Fruit fly (Drosophila melanogaster) whole organism, embryonic: ENCODE results near the gene Sc2.

Experiments used
- ATbp ChIP-seq: fragments of 200-800 bp; sonication (Bioruptor generic); optimal IDR thresholded peaks from 2 replicates; lab custom pipeline; 2017; ENCODE audit warnings: missing biosample characterization, mild to moderate bottlenecking, missing genetic modification characterization, missing genetic modification reagents
- Atf-2 ChIP-seq: fragments of 200-800 bp; sonication (Bioruptor generic); optimal IDR thresholded peaks from 2 replicates; lab custom pipeline; 2016; ENCODE audit warnings: missing biosample characterization, missing genetic modification characterization
- Atf6 ChIP-seq: fragments of 200-800 bp; sonication (Bioruptor generic); IDR thresholded peaks from 2 replicates; pipeline ENCODE4 v1.3.6; 2022; ENCODE audit warnings: missing biosample characterization, missing genetic modification characterization
- Bdp1 ChIP-seq: fragments of 200-800 bp; sonication (Bioruptor generic); optimal IDR thresholded peaks from 3 replicates; lab custom pipeline; 2016; ENCODE audit warnings: missing biosample characterization, missing genetic modification characterization
- CG10431 ChIP-seq: fragments of 200-800 bp; sonication (Bioruptor generic); optimal IDR thresholded peaks from 3 replicates; lab custom pipeline; 2018; ENCODE audit warnings: missing biosample characterization, mild to moderate bottlenecking, missing genetic modification characterization
- CG10543 ChIP-seq: fragments of 200-800 bp; sonication (Bioruptor generic); optimal IDR thresholded peaks from 3 replicates; lab custom pipeline; 2017; ENCODE audit warnings: missing biosample characterization, mild to moderate bottlenecking, missing genetic modification characterization, moderate library complexity
- CG10979 ChIP-seq: fragments of 200-800 bp; sonication (Bioruptor generic); optimal IDR thresholded peaks from 2 replicates; lab custom pipeline; 2018; ENCODE audit warnings: missing biosample characterization, mild to moderate bottlenecking, missing genetic modification characterization, moderate library complexity
- CG11093 ChIP-seq: fragments of 200-800 bp; sonication (Bioruptor generic); IDR thresholded peaks from 3 replicates; pipeline ENCODE4 v1.3.6; 2022; ENCODE audit warnings: missing biosample characterization, missing genetic modification characterization
- CG12769 ChIP-seq: fragments of 200-800 bp; sonication (Bioruptor generic); optimal IDR thresholded peaks from 2 replicates; lab custom pipeline; 2019; ENCODE audit warnings: missing biosample characterization, mild to moderate bottlenecking, missing genetic modification characterization, moderate library complexity
- CG13287 ChIP-seq: fragments of 200-800 bp; sonication (Bioruptor generic); IDR thresholded peaks from 2 replicates; pipeline ENCODE4 v1.3.6; 2022; ENCODE audit warnings: missing biosample characterization, missing genetic modification characterization; ENCODE audit not compliant: partially characterized antibody
- CG13894 ChIP-seq: fragments of 200-800 bp; sonication (Bioruptor generic); optimal IDR thresholded peaks from 3 replicates; lab custom pipeline; 2018; ENCODE audit warnings: missing biosample characterization, mild to moderate bottlenecking, missing genetic modification characterization, moderate library complexity
- CG17612 ChIP-seq: fragments of 200-800 bp; sonication (Bioruptor generic); IDR thresholded peaks from 2 replicates; pipeline ENCODE4 v1.3.6; 2022; ENCODE audit warnings: missing biosample characterization, missing genetic modification characterization
- CG18764 ChIP-seq: fragments of 200-800 bp; sonication (Bioruptor generic); optimal IDR thresholded peaks from 3 replicates; lab custom pipeline; 2016; ENCODE audit warnings: missing biosample characterization, missing genetic modification characterization
- CG2202 ChIP-seq: fragments of 200-800 bp; sonication (Bioruptor generic); optimal IDR thresholded peaks from 2 replicates; lab custom pipeline; 2018; ENCODE audit warnings: missing biosample characterization, mild to moderate bottlenecking, missing genetic modification characterization
- CG34376 ChIP-seq: fragments of 200-800 bp; sonication (Bioruptor generic); optimal IDR thresholded peaks from 2 replicates; lab custom pipeline; 2018; ENCODE audit warnings: missing biosample characterization, mild to moderate bottlenecking, missing genetic modification characterization
- CG4730 ChIP-seq: fragments of 200-800 bp; sonication (Bioruptor generic); IDR thresholded peaks from 2 replicates; pipeline ENCODE4 v1.3.6; 2022; ENCODE audit warnings: missing biosample characterization, missing genetic modification characterization
- CG7271 ChIP-seq: fragments of 200-800 bp; sonication (Bioruptor generic); optimal IDR thresholded peaks from 2 replicates; lab custom pipeline; 2018; ENCODE audit warnings: missing biosample characterization, mild to moderate bottlenecking, missing genetic modification characterization, moderate library complexity
- D19B ChIP-seq: fragments of 200-800 bp; sonication (Bioruptor generic); optimal IDR thresholded peaks from 2 replicates; lab custom pipeline; 2017; ENCODE audit warnings: missing biosample characterization, mild to moderate bottlenecking, missing genetic modification characterization
- Deaf1 ChIP-seq: fragments of 200-800 bp; optimal IDR thresholded peaks from 3 replicates; lab custom pipeline; 2019; ENCODE audit warnings: missing biosample characterization, mild to moderate bottlenecking, missing genetic modification characterization, moderate library complexity
- Fer3 ChIP-seq: fragments of 200-800 bp; sonication (Bioruptor generic); optimal IDR thresholded peaks from 2 replicates; lab custom pipeline; 2018; ENCODE audit warnings: missing biosample characterization, mild to moderate bottlenecking, missing genetic modification characterization, moderate library complexity
- GATAe ChIP-seq: fragments of 200-800 bp; sonication (Bioruptor generic); conservative IDR thresholded peaks from 2 replicates; pipeline ENCODE4 v1.3.6; 2022; ENCODE audit warnings: missing biosample characterization, missing genetic modification characterization
- HmgZ ChIP-seq: fragments of 200-800 bp; sonication (Bioruptor generic); optimal IDR thresholded peaks from 2 replicates; lab custom pipeline; 2018; ENCODE audit warnings: missing biosample characterization, mild to moderate bottlenecking, missing genetic modification characterization
- Hmr ChIP-seq: fragments of 200-800 bp; sonication (Bioruptor generic); optimal IDR thresholded peaks from 3 replicates; lab custom pipeline; 2017; ENCODE audit warnings: mild to moderate bottlenecking, missing biosample characterization, missing genetic modification reagents, missing genetic modification characterization
- Lhr ChIP-seq: fragments of 200-800 bp; sonication (Bioruptor generic); optimal IDR thresholded peaks from 3 replicates; lab custom pipeline; 2017; ENCODE audit warnings: mild to moderate bottlenecking, missing biosample characterization, missing genetic modification reagents, missing genetic modification characterization
- Lim3 ChIP-seq: fragments of 200-800 bp; sonication (Bioruptor generic); IDR thresholded peaks from 2 replicates; pipeline ENCODE4 v1.3.6; 2022; ENCODE audit warnings: missing biosample characterization, missing genetic modification characterization
- NC2α ChIP-seq: fragments of 200-800 bp; sonication (Bioruptor generic); optimal IDR thresholded peaks from 2 replicates; lab custom pipeline; 2016; ENCODE audit warnings: missing biosample characterization, missing genetic modification characterization
- Pdp1 ChIP-seq, 2 experiments: fragments of 200-800 bp; sonication (Bioruptor generic); optimal IDR thresholded peaks; 3 replicates each; lab custom pipeline; 2016; ENCODE audit warnings: missing biosample characterization in 2 of 2, missing genetic modification characterization in 2 of 2, mild to moderate bottlenecking in 1 of 2, moderate library complexity in 1 of 2
- Poxn ChIP-seq: fragments of 200-800 bp; sonication (Bioruptor generic); IDR thresholded peaks from 2 replicates; pipeline ENCODE4 v1.3.6; 2022; ENCODE audit warnings: missing biosample characterization, missing genetic modification characterization
- Sin3A ChIP-seq: fragments of >200 bp; optimal IDR thresholded peaks from 2 replicates; lab custom pipeline; 2018
- Six4 ChIP-seq: fragments of 200-800 bp; sonication (Bioruptor generic); optimal IDR thresholded peaks from 2 replicates; lab custom pipeline; 2016; ENCODE audit warnings: missing biosample characterization, missing genetic modification characterization
- Ssrp ChIP-seq: fragments of 200-800 bp; sonication (Bioruptor generic); optimal IDR thresholded peaks from 2 replicates; lab custom pipeline; 2018; ENCODE audit warnings: missing biosample characterization, mild to moderate bottlenecking, missing genetic modification characterization, moderate library complexity
- TFAM ChIP-seq: fragments of 200-800 bp; sonication (Bioruptor generic); optimal IDR thresholded peaks from 2 replicates; lab custom pipeline; 2017; ENCODE audit warnings: missing biosample characterization, missing genetic modification characterization, inconsistent platforms
- caup ChIP-seq: fragments of 200-800 bp; sonication (Bioruptor generic); optimal IDR thresholded peaks from 3 replicates; lab custom pipeline; 2017; ENCODE audit warnings: missing biosample characterization, mild to moderate bottlenecking, missing genetic modification characterization, moderate library complexity; ENCODE audit not compliant: severe bottlenecking
- cwo ChIP-seq: fragments of 200-800 bp; sonication (Bioruptor generic); optimal IDR thresholded peaks from 3 replicates; lab custom pipeline; 2017; ENCODE audit warnings: missing biosample characterization, missing genetic modification characterization, mild to moderate bottlenecking, moderate library complexity, missing genetic modification reagents
- insv ChIP-seq, 2 experiments: fragments of 200-800 bp; sonication (Bioruptor generic); optimal IDR thresholded peaks; 3 replicates each; lab custom pipeline; 2016 to 2018; ENCODE audit warnings: missing biosample characterization in 2 of 2, missing genetic modification characterization in 2 of 2
- jumu ChIP-seq: fragments of 200-800 bp; sonication (Bioruptor generic); optimal IDR thresholded peaks from 3 replicates; lab custom pipeline; 2016; ENCODE audit warnings: missing biosample characterization, missing genetic modification characterization
- kay ChIP-seq: fragments of 200-800 bp; sonication (Bioruptor generic); optimal IDR thresholded peaks from 2 replicates; lab custom pipeline; 2016; ENCODE audit warnings: missing biosample characterization, missing genetic modification characterization
- lola ChIP-seq, 3 experiments: fragments of >200 bp in 2 of 3; fragments of 200-800 bp in 1 of 3; sonication (Bioruptor generic) in 1 of 3; optimal IDR thresholded peaks; 2 replicates each; lab custom pipeline; 2017 to 2019; ENCODE audit warnings: missing biosample characterization in 3 of 3, missing genetic modification characterization in 3 of 3, mild to moderate bottlenecking in 1 of 3, moderate library complexity in 1 of 3
- lov ChIP-seq, 2 experiments: fragments of 200-800 bp in 1 of 2; fragments of >200 bp in 1 of 2; sonication (Bioruptor generic) in 1 of 2; IDR thresholded peaks in 1 of 2; optimal IDR thresholded peaks in 1 of 2; 2 replicates in 1 of 2; 3 replicates in 1 of 2; pipeline versions ENCODE4 v1.3.6 to Lab custom; 2017 to 2022; ENCODE audit warnings: missing biosample characterization in 1 of 2, missing genetic modification characterization in 1 of 2
- oc ChIP-seq: fragments of 200-800 bp; sonication (Bioruptor generic); optimal IDR thresholded peaks from 2 replicates; lab custom pipeline; 2018; ENCODE audit warnings: missing biosample characterization, mild to moderate bottlenecking, missing genetic modification characterization, moderate library complexity
- schlank ChIP-seq: fragments of 200-800 bp; sonication (Bioruptor generic); optimal IDR thresholded peaks from 2 replicates; lab custom pipeline; 2018; ENCODE audit warnings: missing biosample characterization, mild to moderate bottlenecking, missing genetic modification characterization
- sisA ChIP-seq: fragments of 200-800 bp; sonication (Bioruptor generic); IDR thresholded peaks from 2 replicates; pipeline ENCODE4 v1.3.6; 2022; ENCODE audit warnings: missing biosample characterization, missing genetic modification characterization
- wek ChIP-seq: fragments of 200-800 bp; sonication (Bioruptor generic); optimal IDR thresholded peaks from 3 replicates; lab custom pipeline; 2018; ENCODE audit warnings: missing biosample characterization, mild to moderate bottlenecking, missing genetic modification characterization, moderate library complexity
- zfh1 ChIP-seq: fragments of 200-800 bp; sonication (Bioruptor generic); IDR thresholded peaks from 3 replicates; pipeline ENCODE4 v1.3.6; 2022; ENCODE audit warnings: missing biosample characterization, missing genetic modification characterization

Gene Sc2

DNA sequence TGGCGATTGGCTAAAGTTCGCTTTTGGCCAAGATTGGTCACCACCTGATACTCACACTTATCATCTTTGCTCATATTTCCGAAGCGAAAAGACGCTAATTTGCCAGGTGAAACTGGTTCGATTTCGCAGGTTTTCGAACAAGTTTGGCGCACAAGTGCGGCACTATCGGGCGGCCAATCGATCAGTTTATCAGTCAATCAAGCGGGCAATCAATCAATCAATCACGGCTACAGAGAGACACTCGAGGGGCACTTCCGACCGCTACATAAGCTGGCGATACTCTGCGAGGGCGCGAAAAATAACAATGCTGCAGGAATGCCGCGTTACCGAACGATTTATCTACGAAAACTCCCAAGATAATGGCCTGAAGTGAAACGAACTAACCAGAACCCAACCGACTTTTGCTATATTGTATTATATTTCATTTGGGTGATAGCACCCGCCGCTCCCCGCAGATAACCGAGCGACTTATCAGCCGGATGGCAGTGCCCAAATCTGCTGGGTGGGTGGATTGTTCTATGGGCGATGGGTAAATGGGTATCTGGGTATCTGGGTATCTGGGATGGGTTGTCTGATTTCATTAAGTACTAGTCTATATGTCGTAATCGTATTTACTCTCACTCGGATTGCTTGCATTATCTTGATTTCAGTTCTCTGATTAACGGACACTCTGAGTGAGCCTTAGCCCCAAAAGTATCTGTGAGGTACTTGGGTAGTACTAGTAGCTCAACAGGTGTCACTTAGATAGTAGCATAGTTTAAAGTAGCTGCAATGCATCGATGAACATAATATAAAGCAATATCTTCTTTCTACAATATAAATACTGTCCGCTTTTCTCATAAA, 25.9 kb downstream of the Sc2 start (continued):
- TF ChIP-seq CG18764 (GFP tag; lab: Kevin White, UChicago) (no peak), CG7271 (no peak), sisA (no peak), ATbp (GFP tag; lab: Kevin White, UChicago) (no peak), CG13894 (tag; lab: Kevin White, UChicago) (peak; percentile 25), CG10431 (GFP tag; lab: Kevin White, UChicago) (no peak), wek (GFP tag; lab: Kevin White, UChicago) (no peak), jumu (GFP tag; lab: Kevin White, UChicago) (no peak), Atf6 (GFP tag; lab: Robert Waterston, UW) (no peak), NC2α (GFP tag; lab: Kevin White, UChicago) (no peak), kay (no peak), TFAM (GFP tag; lab: Kevin White, UChicago) (no peak), Six4 (no peak), CG12769 (tag; lab: Kevin White, UChicago) (peak; percentile 37), HmgZ (tag; lab: Kevin White, UChicago) (peak; percentile 45), cwo (GFP tag; lab: Kevin White, UChicago) (no peak), CG17612 (GFP tag; lab: Robert Waterston, UW) (no peak), CG4730 (no peak), Ssrp (tag; lab: Kevin White, UChicago) (no peak), Pdp1 (GFP tag; optimal IDR thresholded peaks at IDR 0.05; lab: Kevin White, UChicago) (peak in 1 of 2 experiments; percentile 75), zfh1 (GFP tag; lab: Robert Waterston, UW) (no peak), CG10543 (GFP tag; lab: Kevin White, UChicago) (peak; percentile 69), Atf-2 (no peak), CG10979 (tag; lab: Kevin White, UChicago) (no peak), D19B (GFP tag; lab: Kevin White, UChicago) (no peak), schlank (tag; lab: Kevin White, UChicago) (no peak), Lhr (no peak), insv (GFP tag; optimal IDR thresholded peaks at IDR 0.05; lab: Kevin White, UChicago) (no peak), Hmr (GFP tag; lab: Kevin White, UChicago) (peak; percentile 9), CG2202 (no peak), CG34376 (GFP tag; lab: Kevin White, UChicago) (peak; percentile 74), lola (GFP tag; optimal IDR thresholded peaks at IDR 0.05; lab: Kevin White, UChicago) (no peak), caup (no peak), Sin3A (lab: Kevin White, UChicago) (no peak), CG13287 (GFP tag; lab: Robert Waterston, UW) (no peak), CG11093 (GFP tag; lab: Robert Waterston, UW) (no peak), GATAe (peak; percentile 93), Deaf1 (tag; lab: Kevin White, UChicago) (peak; percentile 7), Lim3 (GFP tag; lab: Robert Waterston, UW) (peak; percentile 72; the same call in 1 of the 2 replicates), lov (optimal IDR thresholded peaks at IDR 0.05; lab: Kevin White, UChicago) (no peak), lov (GFP tag; IDR thresholded peaks at IDR 0.05; lab: Robert Waterston, UW) (no peak), Fer3 (tag; lab: Kevin White, UChicago) (no peak), oc (no peak), Poxn (no peak), Bdp1 (GFP tag; lab: Kevin White, UChicago) (no peak)
